Worm (Caenorhabditis elegans) whole organism, mixed stage, embryonic: ENCODE measurements around the gene bath-5.
"Not testable (repeated sequence)": the region's sequence is repeated elsewhere in the genome, so short reads cannot be mapped to it uniquely, and the experiment has no call there.

Experiments
- cnd-1 ChIP-seq: fragments of 200-800 bp; sonication (Bioruptor generic); optimal IDR thresholded peaks from 2 replicates; lab custom pipeline; 2018; ENCODE audit warnings: mild to moderate bottlenecking, missing genetic modification characterization, missing compliant biosample characterization
- lsy-2 ChIP-seq: fragments of 150-350 bp; optimal IDR thresholded peaks from 2 replicates; lab custom pipeline; 2014; ENCODE audit warnings: missing biosample characterization, missing genetic modification characterization
- nhr-12 ChIP-seq: fragments of 150-350 bp; optimal IDR thresholded peaks from 2 replicates; lab custom pipeline; 2014; ENCODE audit warnings: missing biosample characterization, missing genetic modification characterization
- pha-4 ChIP-seq: fragments of 150-350 bp; optimal IDR thresholded peaks from 2 replicates; lab custom pipeline; 2018; ENCODE audit warnings: missing biosample characterization, missing genetic modification reagents, missing genetic modification characterization
- snpc-4 ChIP-seq: fragments of 150-350 bp; optimal IDR thresholded peaks from 2 replicates; lab custom pipeline; 2014; ENCODE audit warnings: missing biosample characterization, missing genetic modification characterization

- TF ChIP-seq snpc-4 (tag; lab: Kevin White, UChicago); nhr-12 (tag; lab: Kevin White, UChicago); cnd-1 (tag; lab: Kevin White, UChicago); lsy-2 (tag; lab: Kevin White, UChicago); pha-4: not testable (repeated sequence)
Observed at ce11 chrII:2046556-2046955, 14.8 kb upstream of the bath-5 start, which contains the start of gene math-1.
